Fruit fly (Drosophila melanogaster) whole organism, prepupa: ENCODE results near the gene Adhr.

ENCODE experiments used
- Blimp-1 ChIP-seq: fragments of 200-800 bp; sonication (Bioruptor generic); optimal IDR thresholded peaks from 3 replicates; lab custom pipeline; 2017; ENCODE audit warnings: missing biosample characterization, missing genetic modification characterization, mild to moderate bottlenecking, moderate library complexity, missing genetic modification reagents
- CG10631 ChIP-seq: fragments of 200-800 bp; sonication (Bioruptor generic); optimal IDR thresholded peaks from 2 replicates; lab custom pipeline; 2016; ENCODE audit warnings: missing biosample characterization, missing genetic modification characterization
- CG10669 ChIP-seq: fragments of 200-800 bp; sonication (Bioruptor generic); optimal IDR thresholded peaks from 3 replicates; lab custom pipeline; 2018; ENCODE audit warnings: missing biosample characterization, mild to moderate bottlenecking, missing genetic modification characterization, moderate library complexity
- CG11294 ChIP-seq: fragments of 200-800 bp; sonication (Bioruptor generic); IDR thresholded peaks from 2 replicates; pipeline ENCODE4 v1.3.6; 2022; ENCODE audit warnings: missing biosample characterization, missing genetic modification characterization
- CG11762 ChIP-seq: fragments of 200-800 bp; sonication (Bioruptor generic); optimal IDR thresholded peaks from 3 replicates; lab custom pipeline; 2016; ENCODE audit warnings: missing biosample characterization, missing genetic modification characterization; ENCODE audit not compliant: insufficient read depth
- CG11902 ChIP-seq: fragments of 200-800 bp; sonication (Bioruptor generic); optimal IDR thresholded peaks from 3 replicates; lab custom pipeline; 2016; ENCODE audit warnings: missing biosample characterization, missing genetic modification characterization
- CG15336 ChIP-seq: fragments of 200-800 bp; sonication (Bioruptor generic); IDR thresholded peaks from 2 replicates; pipeline ENCODE4 v1.3.6; 2022; ENCODE audit warnings: missing biosample characterization, missing genetic modification characterization
- CG1621 ChIP-seq: fragments of 200-800 bp; sonication (Bioruptor generic); optimal IDR thresholded peaks from 3 replicates; lab custom pipeline; 2018; ENCODE audit warnings: missing biosample characterization, mild to moderate bottlenecking, missing genetic modification characterization
- CG3032 ChIP-seq: fragments of 200-800 bp; optimal IDR thresholded peaks from 2 replicates; lab custom pipeline; 2019; ENCODE audit warnings: missing biosample characterization, mild to moderate bottlenecking, missing genetic modification characterization, moderate library complexity
- CG31627 ChIP-seq: fragments of 200-800 bp; sonication (Bioruptor generic); optimal IDR thresholded peaks from 3 replicates; lab custom pipeline; 2016; ENCODE audit warnings: missing biosample characterization, missing genetic modification characterization
- CG34406 ChIP-seq: fragments of 200-800 bp; sonication (Bioruptor generic); optimal IDR thresholded peaks from 3 replicates; lab custom pipeline; 2016; ENCODE audit warnings: missing biosample characterization, missing genetic modification characterization
- CG3919 ChIP-seq: fragments of 200-800 bp; sonication (Bioruptor generic); optimal IDR thresholded peaks from 3 replicates; lab custom pipeline; 2016; ENCODE audit warnings: missing biosample characterization, missing genetic modification characterization
- CG4318 ChIP-seq: fragments of 200-800 bp; sonication (Bioruptor generic); optimal IDR thresholded peaks from 3 replicates; lab custom pipeline; 2017; ENCODE audit warnings: missing biosample characterization, mild to moderate bottlenecking, missing genetic modification characterization
- CG6163 ChIP-seq: fragments of 200-800 bp; sonication (Bioruptor generic); IDR thresholded peaks from 3 replicates; pipeline ENCODE4 v1.3.6; 2022; ENCODE audit warnings: missing biosample characterization, missing genetic modification characterization
- CG6276 ChIP-seq: fragments of 200-800 bp; sonication (Bioruptor generic); optimal IDR thresholded peaks from 2 replicates; lab custom pipeline; 2017; ENCODE audit warnings: missing biosample characterization, mild to moderate bottlenecking, missing genetic modification characterization
- CG6792 ChIP-seq: fragments of 200-800 bp; sonication (Bioruptor generic); optimal IDR thresholded peaks from 3 replicates; lab custom pipeline; 2016; ENCODE audit warnings: missing biosample characterization, missing genetic modification characterization
- CG6808 ChIP-seq: fragments of 200-800 bp; sonication (Bioruptor generic); optimal IDR thresholded peaks from 3 replicates; lab custom pipeline; 2017; ENCODE audit warnings: missing biosample characterization, missing genetic modification characterization, mild to moderate bottlenecking, moderate library complexity, missing genetic modification reagents
- CG6854 ChIP-seq: fragments of 200-800 bp; sonication (Bioruptor generic); optimal IDR thresholded peaks from 2 replicates; lab custom pipeline; 2017; ENCODE audit warnings: missing biosample characterization, mild to moderate bottlenecking, missing genetic modification characterization
- CG7368 ChIP-seq: fragments of 200-800 bp; sonication (Bioruptor generic); optimal IDR thresholded peaks from 3 replicates; lab custom pipeline; 2016; ENCODE audit warnings: missing biosample characterization, missing genetic modification characterization
- CG8319 ChIP-seq: fragments of 200-800 bp; sonication (Bioruptor generic); optimal IDR thresholded peaks from 3 replicates; lab custom pipeline; 2016; ENCODE audit warnings: missing biosample characterization, missing genetic modification characterization
- CG8632 ChIP-seq: fragments of 200-800 bp; sonication (Bioruptor generic); optimal IDR thresholded peaks from 3 replicates; lab custom pipeline; 2016; ENCODE audit warnings: missing biosample characterization, missing genetic modification characterization
- CG9139 ChIP-seq: fragments of 200-800 bp; sonication (Bioruptor generic); optimal IDR thresholded peaks from 3 replicates; lab custom pipeline; 2017; ENCODE audit warnings: missing biosample characterization, mild to moderate bottlenecking, missing genetic modification characterization
- Eip75B ChIP-seq: fragments of 200-800 bp; sonication (Bioruptor generic); optimal IDR thresholded peaks from 3 replicates; lab custom pipeline; 2016; ENCODE audit warnings: missing biosample characterization, missing genetic modification characterization
- Eip78C ChIP-seq: fragments of 200-800 bp; sonication (Bioruptor generic); peaks from one replicate; lab custom pipeline; 2016; ENCODE audit warnings: missing biosample characterization, missing genetic modification characterization
- Eip93F ChIP-seq: fragments of 200-800 bp; sonication (Bioruptor generic); optimal IDR thresholded peaks from 2 replicates; lab custom pipeline; 2016; ENCODE audit warnings: missing biosample characterization, mild to moderate bottlenecking, missing genetic modification characterization
- Ets96B ChIP-seq: fragments of 200-800 bp; optimal IDR thresholded peaks from 2 replicates; lab custom pipeline; 2019; ENCODE audit warnings: missing biosample characterization, mild to moderate bottlenecking, missing genetic modification characterization, moderate library complexity
- Gug ChIP-seq: fragments of 200-800 bp; sonication (Bioruptor generic); IDR thresholded peaks from 2 replicates; pipeline ENCODE4 v1.3.6; 2022; ENCODE audit warnings: missing biosample characterization, missing genetic modification characterization
- Hr38 ChIP-seq: sonication (Bioruptor generic); optimal IDR thresholded peaks from 2 replicates; lab custom pipeline; 2016; ENCODE audit warnings: missing biosample characterization, missing genetic modification characterization
- Hr39 ChIP-seq: fragments of 200-800 bp; sonication (Bioruptor generic); optimal IDR thresholded peaks from 2 replicates; lab custom pipeline; 2016; ENCODE audit warnings: missing biosample characterization, missing genetic modification characterization
- Hr4 ChIP-seq: fragments of 200-800 bp; sonication (Bioruptor generic); optimal IDR thresholded peaks from 3 replicates; lab custom pipeline; 2016; ENCODE audit warnings: missing biosample characterization, missing genetic modification characterization
- Lpt ChIP-seq: fragments of 200-800 bp; sonication (Bioruptor generic); optimal IDR thresholded peaks from 3 replicates; lab custom pipeline; 2016; ENCODE audit warnings: missing biosample characterization, missing genetic modification characterization
- Met ChIP-seq: fragments of 200-800 bp; sonication (Bioruptor generic); optimal IDR thresholded peaks from 3 replicates; lab custom pipeline; 2016; ENCODE audit warnings: missing biosample characterization, missing genetic modification characterization
- OdsH ChIP-seq: fragments of 200-800 bp; sonication (Bioruptor generic); optimal IDR thresholded peaks from 3 replicates; lab custom pipeline; 2016; ENCODE audit warnings: missing biosample characterization, missing genetic modification characterization
- Smox ChIP-seq: fragments of 200-800 bp; sonication (Bioruptor generic); optimal IDR thresholded peaks from 3 replicates; lab custom pipeline; 2016; ENCODE audit warnings: missing biosample characterization, missing genetic modification characterization
- Sox102F ChIP-seq: fragments of 200-800 bp; sonication (Bioruptor generic); optimal IDR thresholded peaks from 2 replicates; lab custom pipeline; 2016; ENCODE audit warnings: missing biosample characterization, mild to moderate bottlenecking, missing genetic modification characterization
- Sox14 ChIP-seq: fragments of 200-800 bp; sonication (Bioruptor generic); optimal IDR thresholded peaks from 3 replicates; lab custom pipeline; 2016; ENCODE audit warnings: missing biosample characterization, missing genetic modification characterization
- Sox15 ChIP-seq: fragments of 200-800 bp; sonication (Bioruptor generic); optimal IDR thresholded peaks from 3 replicates; lab custom pipeline; 2016; ENCODE audit warnings: missing biosample characterization, missing genetic modification characterization
- achi ChIP-seq: fragments of 200-800 bp; sonication (Bioruptor generic); optimal IDR thresholded peaks from 3 replicates; lab custom pipeline; 2016; ENCODE audit warnings: missing biosample characterization, missing genetic modification characterization
- cyc ChIP-seq: fragments of 200-800 bp; sonication (Bioruptor generic); optimal IDR thresholded peaks from 3 replicates; lab custom pipeline; 2016; ENCODE audit warnings: missing biosample characterization, missing genetic modification characterization
- dac ChIP-seq: fragments of 200-800 bp; sonication (Bioruptor generic); optimal IDR thresholded peaks from 2 replicates; lab custom pipeline; 2017; ENCODE audit warnings: missing biosample characterization, mild to moderate bottlenecking, missing genetic modification characterization
- dsx ChIP-seq: fragments of 200-800 bp; optimal IDR thresholded peaks from 3 replicates; lab custom pipeline; 2019; ENCODE audit warnings: missing biosample characterization, mild to moderate bottlenecking, missing genetic modification characterization, moderate library complexity; ENCODE audit not compliant: poor library complexity, severe bottlenecking
- eg ChIP-seq: fragments of 200-800 bp; sonication (Bioruptor generic); IDR thresholded peaks from 3 replicates; pipeline ENCODE4 v1.3.6; 2022; ENCODE audit warnings: missing biosample characterization, missing genetic modification characterization
- esn ChIP-seq: fragments of 200-800 bp; sonication (Bioruptor generic); optimal IDR thresholded peaks from 2 replicates; lab custom pipeline; 2016; ENCODE audit warnings: missing biosample characterization, mild to moderate bottlenecking, missing genetic modification characterization, moderate library complexity
- fd59A ChIP-seq: fragments of 200-800 bp; sonication (Bioruptor generic); optimal IDR thresholded peaks from 2 replicates; lab custom pipeline; 2017; ENCODE audit warnings: missing biosample characterization, mild to moderate bottlenecking, missing genetic modification characterization, missing genetic modification reagents
- fd85E ChIP-seq: fragments of 200-800 bp; sonication (Bioruptor generic); optimal IDR thresholded peaks from 3 replicates; lab custom pipeline; 2016; ENCODE audit warnings: missing biosample characterization, missing genetic modification characterization
- fkh ChIP-seq: fragments of 200-800 bp; sonication (Bioruptor generic); optimal IDR thresholded peaks from 3 replicates; lab custom pipeline; 2017; ENCODE audit warnings: missing biosample characterization, mild to moderate bottlenecking, missing genetic modification characterization, moderate library complexity
- lz ChIP-seq: fragments of 200-800 bp; sonication (Bioruptor generic); optimal IDR thresholded peaks from 3 replicates; lab custom pipeline; 2016; ENCODE audit warnings: missing biosample characterization, missing genetic modification characterization
- pdm3 ChIP-seq: fragments of 200-800 bp; sonication (Bioruptor generic); optimal IDR thresholded peaks from 3 replicates; lab custom pipeline; 2016; ENCODE audit warnings: missing biosample characterization, missing genetic modification characterization
- salr ChIP-seq, 2 experiments: fragments of 200-800 bp; sonication (Bioruptor generic); optimal IDR thresholded peaks; 3 replicates each; lab custom pipeline; 2016 to 2018; ENCODE audit warnings: missing biosample characterization in 2 of 2, missing genetic modification characterization in 2 of 2, mild to moderate bottlenecking in 1 of 2
- spab ChIP-seq: fragments of 200-800 bp; sonication (Bioruptor generic); optimal IDR thresholded peaks from 2 replicates; lab custom pipeline; 2017; ENCODE audit warnings: missing biosample characterization, mild to moderate bottlenecking, missing genetic modification characterization, missing genetic modification reagents
- svp ChIP-seq: fragments of 200-800 bp; sonication (Bioruptor generic); peaks from one replicate; lab custom pipeline; 2016; ENCODE audit warnings: missing biosample characterization, missing genetic modification characterization
- topi ChIP-seq: fragments of 200-800 bp; sonication (Bioruptor generic); optimal IDR thresholded peaks from 3 replicates; lab custom pipeline; 2016; ENCODE audit warnings: missing biosample characterization, missing genetic modification characterization
- vri ChIP-seq: fragments of 200-800 bp; sonication (Bioruptor generic); optimal IDR thresholded peaks from 3 replicates; lab custom pipeline; 2016; ENCODE audit warnings: missing biosample characterization, mild to moderate bottlenecking, missing genetic modification characterization

Gene Adhr

DNA sequence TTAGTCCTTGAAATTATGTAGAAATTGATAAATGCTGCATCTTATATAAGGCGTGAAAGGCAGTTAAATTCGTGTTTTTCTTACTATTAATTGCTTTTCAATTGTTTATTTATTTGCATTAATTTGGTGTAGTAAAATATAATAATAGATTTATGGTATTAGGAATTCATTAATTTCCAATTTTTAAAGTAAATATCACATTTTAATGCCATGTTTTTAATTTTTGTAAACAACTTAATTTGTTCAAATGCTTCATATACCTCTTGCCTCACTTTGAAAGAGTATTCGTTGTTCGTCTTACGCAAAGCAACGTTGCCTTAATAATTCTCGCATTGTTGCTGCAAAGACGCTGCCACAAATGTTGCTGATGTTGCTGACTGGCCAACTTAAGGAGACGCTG is 46.1 kb upstream of the Adhr start:
- TF ChIP-seq CG11762 (GFP tag; lab: Kevin White, UChicago) (no peak), CG34406 (GFP tag; lab: Kevin White, UChicago) (peak; percentile 26), Smox (GFP tag; lab: Kevin White, UChicago) (no peak), Hr38 (no peak), fkh (GFP tag; lab: Kevin White, UChicago) (no peak), cyc (GFP tag; lab: Kevin White, UChicago) (no peak), CG1621 (peak; percentile 2), CG11294 (no peak), CG10631 (GFP tag; lab: Kevin White, UChicago) (peak; percentile 55), Hr39 (GFP tag; lab: Kevin White, UChicago) (no peak), CG6163 (GFP tag; lab: Robert Waterston, UW) (no peak), CG3032 (tag; lab: Kevin White, UChicago) (peak; percentile 57), achi (GFP tag; lab: Kevin White, UChicago) (peak; percentile 40), fd59A (GFP tag; lab: Kevin White, UChicago) (peak; percentile 61), Eip93F (GFP tag; lab: Kevin White, UChicago) (no peak), Blimp-1 (no peak), CG3919 (GFP tag; lab: Kevin White, UChicago) (peak; percentile 14), OdsH (GFP tag; lab: Kevin White, UChicago) (peak; percentile 14), Sox102F (GFP tag; lab: Kevin White, UChicago) (no peak), lz (GFP tag; lab: Kevin White, UChicago) (peak; percentile 20), topi (peak; percentile 4), svp (GFP tag; lab: Kevin White, UChicago) (peak; percentile 65), salr (GFP tag; optimal IDR thresholded peaks at IDR 0.05; lab: Kevin White, UChicago) (peak in 1 of 2 experiments; percentile 48), Eip75B (GFP tag; lab: Kevin White, UChicago) (peak; percentile 19), Sox14 (GFP tag; lab: Kevin White, UChicago) (peak; percentile 32), spab (GFP tag; lab: Kevin White, UChicago) (peak; percentile 48), CG6276 (GFP tag; lab: Kevin White, UChicago) (no peak), CG10669 (GFP tag; lab: Kevin White, UChicago) (peak; percentile 50), CG7368 (no peak), Lpt (GFP tag; lab: Kevin White, UChicago) (no peak), Met (GFP tag; lab: Kevin White, UChicago) (peak; percentile 28), CG4318 (GFP tag; lab: Kevin White, UChicago) (no peak), CG6854 (no peak), dac (no peak), fd85E (GFP tag; lab: Kevin White, UChicago) (no peak), Hr4 (peak; percentile 14), CG6808 (GFP tag; lab: Kevin White, UChicago) (peak; percentile 49), CG9139 (no peak), CG8319 (GFP tag; lab: Kevin White, UChicago) (no peak), CG31627 (GFP tag; lab: Kevin White, UChicago) (no peak), dsx (peak; percentile 55), esn (GFP tag; lab: Kevin White, UChicago) (peak; percentile 26), Sox15 (GFP tag; lab: Kevin White, UChicago) (no peak), Eip78C (GFP tag; lab: Kevin White, UChicago) (peak; percentile 79), Ets96B (tag; lab: Kevin White, UChicago) (peak; percentile 56), pdm3 (GFP tag; lab: Kevin White, UChicago) (peak; percentile 36), CG8632 (GFP tag; lab: Kevin White, UChicago) (peak; percentile 10), vri (GFP tag; lab: Kevin White, UChicago) (no peak), eg (no peak), CG11902 (GFP tag; lab: Kevin White, UChicago) (no peak), Gug (GFP tag; lab: Robert Waterston, UW) (no peak), CG6792 (GFP tag; lab: Kevin White, UChicago) (no peak), CG15336 (GFP tag; lab: Robert Waterston, UW) (no peak)
